Fruit fly (Drosophila melanogaster) whole organism, embryonic: ENCODE results near the gene CG43630.

Experiments used
- ATbp ChIP-seq: fragments of 200-800 bp; sonication (Bioruptor generic); optimal IDR thresholded peaks from 2 replicates; lab custom pipeline; 2017; ENCODE audit warnings: missing biosample characterization, mild to moderate bottlenecking, missing genetic modification characterization, missing genetic modification reagents
- Atf3 ChIP-seq: fragments of 200-800 bp; sonication (Bioruptor generic); optimal IDR thresholded peaks from 3 replicates; lab custom pipeline; 2016; ENCODE audit warnings: missing biosample characterization, missing genetic modification characterization
- Atf6 ChIP-seq: fragments of 200-800 bp; sonication (Bioruptor generic); IDR thresholded peaks from 2 replicates; pipeline ENCODE4 v1.3.6; 2022; ENCODE audit warnings: missing biosample characterization, missing genetic modification characterization
- B-H2 ChIP-seq: fragments of 200-800 bp; sonication (Bioruptor generic); optimal IDR thresholded peaks from 2 replicates; lab custom pipeline; 2018; ENCODE audit warnings: missing biosample characterization, mild to moderate bottlenecking, missing genetic modification characterization
- Blimp-1 ChIP-seq: fragments of 200-800 bp; sonication (Bioruptor generic); optimal IDR thresholded peaks from 3 replicates; lab custom pipeline; 2018; ENCODE audit warnings: missing biosample characterization, missing genetic modification characterization, mild to moderate bottlenecking, moderate library complexity, missing genetic modification reagents
- CG10979 ChIP-seq: fragments of 200-800 bp; sonication (Bioruptor generic); optimal IDR thresholded peaks from 2 replicates; lab custom pipeline; 2018; ENCODE audit warnings: missing biosample characterization, mild to moderate bottlenecking, missing genetic modification characterization, moderate library complexity
- CG11085 ChIP-seq: fragments of 200-800 bp; sonication (Bioruptor generic); IDR thresholded peaks from 2 replicates; pipeline ENCODE4 v1.3.6; 2022; ENCODE audit warnings: missing biosample characterization, missing genetic modification characterization
- CG12071 ChIP-seq: fragments of 200-800 bp; sonication (Bioruptor generic); optimal IDR thresholded peaks from 3 replicates; lab custom pipeline; 2018; ENCODE audit warnings: missing biosample characterization, mild to moderate bottlenecking, missing genetic modification characterization
- CG12769 ChIP-seq: fragments of 200-800 bp; sonication (Bioruptor generic); optimal IDR thresholded peaks from 2 replicates; lab custom pipeline; 2019; ENCODE audit warnings: missing biosample characterization, mild to moderate bottlenecking, missing genetic modification characterization, moderate library complexity
- CG13894 ChIP-seq: fragments of 200-800 bp; sonication (Bioruptor generic); optimal IDR thresholded peaks from 3 replicates; lab custom pipeline; 2018; ENCODE audit warnings: missing biosample characterization, mild to moderate bottlenecking, missing genetic modification characterization, moderate library complexity
- CG15514 ChIP-seq: fragments of 200-800 bp; sonication (Bioruptor generic); optimal IDR thresholded peaks from 3 replicates; lab custom pipeline; 2017; ENCODE audit warnings: missing biosample characterization, missing genetic modification characterization, mild to moderate bottlenecking, moderate library complexity, missing genetic modification reagents
- CG1647 ChIP-seq: fragments of 200-800 bp; sonication (Bioruptor generic); optimal IDR thresholded peaks from 3 replicates; lab custom pipeline; 2016; ENCODE audit warnings: missing biosample characterization, missing genetic modification characterization
- CG16863 ChIP-seq: fragments of 200-800 bp; sonication (Bioruptor generic); optimal IDR thresholded peaks from 3 replicates; lab custom pipeline; 2016; ENCODE audit warnings: missing biosample characterization, missing genetic modification characterization
- CG1792 ChIP-seq: fragments of 200-800 bp; sonication (Bioruptor generic); optimal IDR thresholded peaks from 2 replicates; lab custom pipeline; 2016; ENCODE audit warnings: missing biosample characterization, missing genetic modification characterization
- CG1832 ChIP-seq: fragments of 200-800 bp; sonication (Bioruptor generic); optimal IDR thresholded peaks from 2 replicates; lab custom pipeline; 2017; ENCODE audit warnings: missing biosample characterization, mild to moderate bottlenecking, missing genetic modification characterization, inconsistent platforms
- CG33557 ChIP-seq: fragments of 200-800 bp; sonication (Bioruptor generic); optimal IDR thresholded peaks from 2 replicates; lab custom pipeline; 2019; ENCODE audit warnings: missing biosample characterization, mild to moderate bottlenecking, missing genetic modification characterization, moderate library complexity
- CG34224 ChIP-seq: fragments of 200-800 bp; sonication (Bioruptor generic); IDR thresholded peaks from 3 replicates; pipeline ENCODE4 v1.3.6; 2022; ENCODE audit warnings: missing biosample characterization, missing genetic modification characterization; ENCODE audit not compliant: partially characterized antibody
- CG3838 ChIP-seq: fragments of 200-800 bp; sonication (Bioruptor generic); optimal IDR thresholded peaks from 3 replicates; lab custom pipeline; 2016; ENCODE audit warnings: missing biosample characterization, missing genetic modification characterization
- CG4617 ChIP-seq: fragments of 200-800 bp; sonication (Bioruptor generic); optimal IDR thresholded peaks from 3 replicates; lab custom pipeline; 2016; ENCODE audit warnings: missing biosample characterization, missing genetic modification characterization, borderline replicate concordance
- CG7372 ChIP-seq: fragments of 200-800 bp; sonication (Bioruptor generic); IDR thresholded peaks from 2 replicates; pipeline ENCODE4 v1.3.6; 2022; ENCODE audit warnings: missing biosample characterization, missing genetic modification characterization
- CG7987 ChIP-seq: fragments of 200-800 bp; sonication (Bioruptor generic); optimal IDR thresholded peaks from 2 replicates; lab custom pipeline; 2018; ENCODE audit warnings: missing biosample characterization, mild to moderate bottlenecking, missing genetic modification characterization, moderate library complexity
- CG8290 ChIP-seq, 3 experiments: fragments of 200-800 bp; sonication (Bioruptor generic); optimal IDR thresholded peaks; 2 replicates each; lab custom pipeline; 2016 to 2019; ENCODE audit warnings: missing biosample characterization in 3 of 3, missing genetic modification characterization in 3 of 3, mild to moderate bottlenecking in 2 of 3, moderate library complexity in 1 of 3
- Drgx ChIP-seq: fragments of 200-800 bp; sonication (Bioruptor generic); IDR thresholded peaks from 2 replicates; pipeline ENCODE4 v1.3.6; 2022; ENCODE audit warnings: missing biosample characterization, missing genetic modification characterization
- Ets97D ChIP-seq: fragments of 200-800 bp; sonication (Bioruptor generic); optimal IDR thresholded peaks from 3 replicates; lab custom pipeline; 2016; ENCODE audit warnings: missing biosample characterization, missing genetic modification characterization
- Hey ChIP-seq: fragments of 200-800 bp; sonication (Bioruptor generic); optimal IDR thresholded peaks from 3 replicates; lab custom pipeline; 2018; ENCODE audit warnings: missing biosample characterization, mild to moderate bottlenecking, missing genetic modification characterization
- Hr39 ChIP-seq: fragments of >200 bp; optimal IDR thresholded peaks from 2 replicates; lab custom pipeline; 2017
- Hsf ChIP-seq: fragments of 200-800 bp; sonication (Bioruptor generic); optimal IDR thresholded peaks from 3 replicates; lab custom pipeline; 2016; ENCODE audit warnings: missing biosample characterization, missing genetic modification characterization
- Kr ChIP-seq: fragments of 200-800 bp; sonication (Bioruptor generic); optimal IDR thresholded peaks from 2 replicates; lab custom pipeline; 2017; ENCODE audit warnings: missing biosample characterization, mild to moderate bottlenecking, missing genetic modification characterization
- Med ChIP-seq: fragments of 200-800 bp; sonication (Bioruptor generic); peaks from one replicate; lab custom pipeline; 2016; ENCODE audit warnings: missing biosample characterization, missing genetic modification characterization, mild to moderate bottlenecking, inconsistent platforms, moderate library complexity
- NFAT ChIP-seq: fragments of 200-800 bp; sonication (Bioruptor generic); IDR thresholded peaks from 2 replicates; pipeline ENCODE4 v1.3.6; 2022; ENCODE audit warnings: missing biosample characterization, missing genetic modification characterization
- Rfx ChIP-seq: fragments of 200-800 bp; sonication (Bioruptor generic); IDR thresholded peaks from 2 replicates; pipeline ENCODE4 v1.3.6; 2022; ENCODE audit warnings: missing biosample characterization, missing genetic modification characterization
- ap ChIP-seq: fragments of 200-800 bp; sonication (Bioruptor generic); IDR thresholded peaks from 2 replicates; pipeline ENCODE4 v1.3.6; 2022; ENCODE audit warnings: missing biosample characterization, missing genetic modification characterization
- chif ChIP-seq, 2 experiments: fragments of 200-800 bp; sonication (Bioruptor generic); optimal IDR thresholded peaks; 3 replicates each; lab custom pipeline; 2016; ENCODE audit warnings: missing biosample characterization in 2 of 2, missing genetic modification characterization in 2 of 2
- chinmo ChIP-seq: fragments of 200-800 bp; sonication (Bioruptor generic); IDR thresholded peaks from 4 replicates; pipeline ENCODE4 v1.3.6; 2022; ENCODE audit warnings: missing biosample characterization, missing genetic modification characterization; ENCODE audit not compliant: partially characterized antibody
- chm ChIP-seq: fragments of 200-800 bp; sonication (Bioruptor generic); IDR thresholded peaks from 2 replicates; pipeline ENCODE4 v1.3.6; 2022; ENCODE audit warnings: missing biosample characterization, missing genetic modification characterization
- ci ChIP-seq: fragments of 200-800 bp; sonication (Bioruptor generic); IDR thresholded peaks from 3 replicates; pipeline ENCODE4 v1.3.6; 2022; ENCODE audit warnings: missing biosample characterization, missing genetic modification characterization
- disco-r ChIP-seq: fragments of 200-800 bp; sonication (Bioruptor generic); optimal IDR thresholded peaks from 2 replicates; lab custom pipeline; 2016; ENCODE audit warnings: missing biosample characterization, missing genetic modification characterization
- eyg ChIP-seq: fragments of 200-800 bp; sonication (Bioruptor generic); optimal IDR thresholded peaks from 3 replicates; lab custom pipeline; 2016; ENCODE audit warnings: missing biosample characterization, missing genetic modification characterization
- fru ChIP-seq: fragments of >200 bp; optimal IDR thresholded peaks from 2 replicates; lab custom pipeline; 2017
- lilli ChIP-seq: fragments of 200-800 bp; sonication (Bioruptor generic); optimal IDR thresholded peaks from 3 replicates; lab custom pipeline; 2016; ENCODE audit warnings: missing biosample characterization, missing genetic modification characterization
- nom ChIP-seq: fragments of 200-800 bp; sonication (Bioruptor generic); optimal IDR thresholded peaks from 2 replicates; lab custom pipeline; 2017; ENCODE audit warnings: missing biosample characterization, missing genetic modification characterization, mild to moderate bottlenecking, moderate library complexity, missing genetic modification reagents
- pan ChIP-seq, 4 experiments: fragments of >200 bp in 3 of 4; fragments of 200-800 bp in 1 of 4; sonication (Bioruptor generic) in 1 of 4; optimal IDR thresholded peaks in 3 of 4; IDR thresholded peaks in 1 of 4; 2 replicates each; pipeline versions ENCODE4 v1.3.6 to Lab custom; 2017 to 2022; ENCODE audit warnings: missing biosample characterization in 2 of 4, missing genetic modification characterization in 2 of 4, mixed read lengths in 1 of 4
- phol ChIP-seq: fragments of 200-800 bp; sonication (Bioruptor generic); optimal IDR thresholded peaks from 3 replicates; lab custom pipeline; 2018; ENCODE audit warnings: missing biosample characterization, mild to moderate bottlenecking, missing genetic modification characterization, moderate library complexity
- shn ChIP-seq: fragments of 200-800 bp; sonication (Bioruptor generic); optimal IDR thresholded peaks from 3 replicates; lab custom pipeline; 2016; ENCODE audit warnings: missing biosample characterization, missing genetic modification characterization
- sisA ChIP-seq: fragments of 200-800 bp; sonication (Bioruptor generic); IDR thresholded peaks from 2 replicates; pipeline ENCODE4 v1.3.6; 2022; ENCODE audit warnings: missing biosample characterization, missing genetic modification characterization
- sqz ChIP-seq: fragments of 200-800 bp; sonication (Bioruptor generic); optimal IDR thresholded peaks from 3 replicates; lab custom pipeline; 2018; ENCODE audit warnings: missing biosample characterization, mild to moderate bottlenecking, missing genetic modification characterization
- tap ChIP-seq: fragments of 200-800 bp; optimal IDR thresholded peaks from 3 replicates; lab custom pipeline; 2019; ENCODE audit warnings: missing biosample characterization, mild to moderate bottlenecking, missing genetic modification characterization, moderate library complexity

The CG43630 gene

dm6 chr3R:12717588-12718535 lies 41.8 kb upstream of the CG43630 start (continued):
- TF ChIP-seq phol: peak; percentile 56
- TF ChIP-seq lilli (GFP tag; lab: Kevin White, UChicago): peak; percentile 71
- no peak for TF ChIP-seq CG8290 (GFP tag; optimal IDR thresholded peaks at IDR 0.05; lab: Kevin White, UChicago)
- TF ChIP-seq CG8290 (tag; optimal IDR thresholded peaks at IDR 0.05; lab: Kevin White, UChicago): no peak
- TF ChIP-seq fru (lab: Kevin White, UChicago): no peak
- TF ChIP-seq Kr (GFP tag; lab: Kevin White, UChicago): no peak
- TF ChIP-seq CG11085 (GFP tag; lab: Robert Waterston, UW): peak; percentile 53; the same call in 1 of the 2 replicates
- no peak for TF ChIP-seq CG16863 (GFP tag; lab: Kevin White, UChicago)
- TF ChIP-seq eyg (GFP tag; lab: Kevin White, UChicago): peak; percentile 14

- peak; percentile 33 for TF ChIP-seq sqz (GFP tag; lab: Kevin White, UChicago)
- peak; percentile 90 for TF ChIP-seq nom (GFP tag; lab: Kevin White, UChicago)
- no peak for TF ChIP-seq NFAT
- TF ChIP-seq Hsf (GFP tag; lab: Kevin White, UChicago): no peak
- no peak for TF ChIP-seq CG12769 (tag; lab: Kevin White, UChicago)
- TF ChIP-seq CG1792 (GFP tag; lab: Kevin White, UChicago): no peak
- no peak for TF ChIP-seq pan (optimal IDR thresholded peaks at IDR 0.05; lab: Kevin White, UChicago)
- no peak for TF ChIP-seq pan (GFP tag; optimal IDR thresholded peaks at IDR 0.05 in 1 of 2, IDR thresholded peaks at IDR 0.05 in 1 of 2)
- 0 out of 2 replicates have a peak, but pooled peaks have one; percentile 46 for TF ChIP-seq CG7372 (GFP tag; lab: Robert Waterston, UW)
- peak; percentile 38; the same call in 1 of the 3 replicates for TF ChIP-seq CG34224 (GFP tag; lab: Robert Waterston, UW)
- TF ChIP-seq CG15514: peak; percentile 97
- TF ChIP-seq chif (GFP tag; optimal IDR thresholded peaks at IDR 0.05; lab: Kevin White, UChicago): no peak
- no peak for TF ChIP-seq CG4617 (GFP tag; lab: Kevin White, UChicago)
- TF ChIP-seq chinmo (GFP tag; lab: Robert Waterston, UW): 0 out of 4 replicates have a peak, but pooled peaks have one; percentile 39
- TF ChIP-seq Atf6 (GFP tag; lab: Robert Waterston, UW): 0 out of 2 replicates have a peak, but pooled peaks have one; percentile 23
- TF ChIP-seq Med (GFP tag; lab: Kevin White, UChicago): peak; percentile 22
- no peak for TF ChIP-seq Ets97D (GFP tag; lab: Kevin White, UChicago)
- no peak for TF ChIP-seq CG33557 (GFP tag; lab: Kevin White, UChicago)
- TF ChIP-seq shn: no peak
- peak; percentile 38; the same call in 1 of the 2 replicates for TF ChIP-seq Drgx (GFP tag; lab: Robert Waterston, UW)
- TF ChIP-seq CG1832 (GFP tag; lab: Kevin White, UChicago): no peak
- no peak for TF ChIP-seq CG1647 (GFP tag; lab: Kevin White, UChicago)
- TF ChIP-seq Rfx (GFP tag; lab: Robert Waterston, UW): peak; percentile 42
- TF ChIP-seq ap (GFP tag; lab: Robert Waterston, UW): no peak
- TF ChIP-seq tap: no peak
- TF ChIP-seq disco-r (GFP tag; lab: Kevin White, UChicago): no peak
- TF ChIP-seq CG13894: peak; percentile 22
- TF ChIP-seq, all 482 proteins: peak for 11
These were observed 40.8 kb upstream of the CG43630 start for dm6 chr3R:12716894-12717293.

dm6 chr3R:12716251-12716650 lies 40.2 kb upstream of the CG43630 start:
- TF ChIP-seq Hey (no peak), CG7987 (GFP tag; lab: Kevin White, UChicago) (peak; percentile 26), sisA (GFP tag; lab: Robert Waterston, UW) (no peak), CG3838 (peak; percentile 8), Blimp-1 (GFP tag; lab: Kevin White, UChicago) (peak; percentile 28), Hr39 (lab: Kevin White, UChicago) (no peak), CG10979 (tag; lab: Kevin White, UChicago) (no peak), CG12071 (GFP tag; lab: Kevin White, UChicago) (peak; percentile 54), ci (GFP tag; lab: Robert Waterston, UW) (no peak), Atf3 (no peak), chm (GFP tag; lab: Robert Waterston, UW) (no peak), B-H2 (peak; percentile 60), ATbp (GFP tag; lab: Kevin White, UChicago) (no peak)
